Worm (Caenorhabditis elegans) whole organism, mixed stage, embryonic: Measurements from ENCODE around the gene C38C3.4.

ENCODE experiments used
- ceh-39 ChIP-seq: fragments of 150-350 bp; optimal IDR thresholded peaks from 2 replicates; lab custom pipeline; 2014; ENCODE audit warnings: missing biosample characterization, missing genetic modification characterization
- ces-1 ChIP-seq: fragments of 150-350 bp; optimal IDR thresholded peaks from 2 replicates; lab custom pipeline; 2014; ENCODE audit warnings: missing biosample characterization, missing genetic modification reagents, missing genetic modification characterization
- cnd-1 ChIP-seq: fragments of 200-800 bp; sonication (Bioruptor generic); optimal IDR thresholded peaks from 2 replicates; lab custom pipeline; 2018; ENCODE audit warnings: mild to moderate bottlenecking, missing genetic modification characterization, missing compliant biosample characterization
- drap-1 ChIP-seq: fragments of 200-800 bp; sonication (Bioruptor generic); optimal IDR thresholded peaks from 3 replicates; lab custom pipeline; 2018; ENCODE audit warnings: mild to moderate bottlenecking, missing genetic modification characterization, missing compliant biosample characterization
- elt-3 ChIP-seq: fragments of 150-350 bp; optimal IDR thresholded peaks from 2 replicates; lab custom pipeline; 2014; ENCODE audit warnings: missing biosample characterization, missing genetic modification characterization
- flh-1 ChIP-seq: fragments of 200-800 bp; sonication (Bioruptor generic); optimal IDR thresholded peaks from 2 replicates; lab custom pipeline; 2018; ENCODE audit warnings: mild to moderate bottlenecking, missing genetic modification characterization, moderate library complexity, missing compliant biosample characterization
- hlh-1 ChIP-seq: fragments of 150-350 bp; optimal IDR thresholded peaks from 2 replicates; lab custom pipeline; 2014; ENCODE audit warnings: missing biosample characterization, missing genetic modification reagents, missing genetic modification characterization
- lin-13 ChIP-seq: fragments of 150-350 bp; optimal IDR thresholded peaks from 2 replicates; lab custom pipeline; 2014; ENCODE audit warnings: missing biosample characterization, missing genetic modification characterization
- lin-32 ChIP-seq: fragments of 200-800 bp; sonication (Bioruptor generic); optimal IDR thresholded peaks from 2 replicates; lab custom pipeline; 2018; ENCODE audit warnings: mild to moderate bottlenecking, missing genetic modification characterization, missing compliant biosample characterization
- nhr-12 ChIP-seq: fragments of 150-350 bp; optimal IDR thresholded peaks from 2 replicates; lab custom pipeline; 2014; ENCODE audit warnings: missing biosample characterization, missing genetic modification characterization
- nhr-237 ChIP-seq: fragments of 150-350 bp; optimal IDR thresholded peaks from 2 replicates; lab custom pipeline; 2014; ENCODE audit warnings: missing biosample characterization, missing genetic modification characterization
- nhr-28 ChIP-seq: fragments of 150-350 bp; optimal IDR thresholded peaks from 2 replicates; lab custom pipeline; 2014; ENCODE audit warnings: missing biosample characterization, missing genetic modification characterization
- pha-4 ChIP-seq: fragments of 150-350 bp; optimal IDR thresholded peaks from 2 replicates; lab custom pipeline; 2018; ENCODE audit warnings: missing biosample characterization, missing genetic modification reagents, missing genetic modification characterization

Gene C38C3.4

ce11 chrV:1532455-1532854, 50.6 kb downstream of the C38C3.4 start:
- TF ChIP-seq nhr-28 (tag; lab: Kevin White, UChicago) (no peak), cnd-1 (tag; lab: Kevin White, UChicago) (no peak), elt-3 (tag; lab: Kevin White, UChicago) (no peak), nhr-12 (tag; lab: Kevin White, UChicago) (no peak), drap-1 (no peak), lin-32 (GFP tag; lab: Kevin White, UChicago) (no peak), hlh-1 (tag; lab: Kevin White, UChicago) (no peak), flh-1 (no peak), nhr-237 (tag; lab: Kevin White, UChicago) (no peak), ceh-39 (tag; lab: Kevin White, UChicago) (no peak), pha-4 (tag; lab: Kevin White, UChicago) (no peak), lin-13 (tag; lab: Kevin White, UChicago) (no peak), ces-1 (GFP tag; lab: Kevin White, UChicago) (no peak)
